Worm (Caenorhabditis elegans) whole organism, L4 larva: ENCODE measurements around the gene col-97.

Source experiments
- ama-1 ChIP-seq: fragments of 150-350 bp; optimal IDR thresholded peaks from 2 replicates; lab custom pipeline; 2014; ENCODE audit warnings: inconsistent platforms, mixed read lengths
- ceh-20 ChIP-seq: fragments of 200-800 bp; sonication (Bioruptor generic); IDR thresholded peaks from 2 replicates; pipeline ENCODE4 v1.3.6; 2022; ENCODE audit warnings: missing genetic modification reagents, missing genetic modification characterization, missing compliant biosample characterization
- cey-2 ChIP-seq: sonication (generic microtip); optimal IDR thresholded peaks from 3 replicates; lab custom pipeline; 2017; ENCODE audit warnings: missing genetic modification characterization, mild to moderate bottlenecking, missing compliant biosample characterization, antibody characterized with exemption, borderline replicate concordance; ENCODE audit not compliant: insufficient read depth
- dpl-1 ChIP-seq: fragments of 150-350 bp; optimal IDR thresholded peaks from 2 replicates; lab custom pipeline; 2014; ENCODE audit warnings: missing biosample characterization, missing genetic modification reagents, missing genetic modification characterization
- fkh-10 ChIP-seq: fragments of 150-350 bp; optimal IDR thresholded peaks from 2 replicates; lab custom pipeline; 2014; ENCODE audit warnings: missing biosample characterization, missing genetic modification reagents, missing genetic modification characterization
- nhr-6 ChIP-seq: fragments of 150-350 bp; optimal IDR thresholded peaks from 2 replicates; lab custom pipeline; 2014; ENCODE audit warnings: missing biosample characterization, missing genetic modification characterization
- skn-1 ChIP-seq: fragments of 150-350 bp; optimal IDR thresholded peaks from 2 replicates; lab custom pipeline; 2014; ENCODE audit warnings: missing biosample characterization, missing genetic modification characterization

- TF ChIP-seq cey-2 (tag; lab: Kevin White, UChicago) = no peak
- peak; percentile 43 for TF ChIP-seq dpl-1 (GFP tag; lab: Kevin White, UChicago)
- TF ChIP-seq nhr-6 = no peak
- no peak for TF ChIP-seq ceh-20 (GFP tag; lab: Robert Waterston, UW)
- no peak for TF ChIP-seq skn-1 (tag; lab: Kevin White, UChicago)
- no peak for TF ChIP-seq fkh-10 (GFP tag; lab: Kevin White, UChicago)
- TF ChIP-seq ama-1 (lab: Kevin White, UChicago) = no peak
These were observed 21.6 kb downstream of the col-97 start for ce11 chrIII:12971828-12972379.
